Comparison of ENCODE assay signal across 3 fruit fly cellular contexts in the genomic region with DNA sequence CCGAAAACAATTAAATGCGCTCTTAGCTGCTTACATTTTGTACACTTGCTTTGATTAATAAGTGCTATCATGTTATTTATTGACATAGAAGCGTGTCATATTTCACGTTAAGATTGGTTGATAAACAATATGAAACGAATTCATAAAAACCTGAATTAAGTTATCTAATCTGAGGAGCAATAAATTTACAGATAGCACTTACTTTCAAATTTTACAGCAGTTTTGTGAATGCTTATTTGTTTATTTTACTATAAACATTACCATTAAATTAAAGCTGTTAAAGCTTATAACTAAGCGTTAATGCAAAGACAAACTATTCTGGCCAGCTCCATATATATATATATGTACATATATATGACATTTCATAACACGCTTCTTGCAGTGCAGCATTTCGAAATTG.
TF ChIP-seq lines count a peak whose summit lies in the region.

No protein-coding gene starts in this region.

- TF ChIP-seq CTCF in whole organism, embryonic (GFP tag; optimal IDR thresholded peaks at IDR 0.05; lab: Kevin White, UChicago): no peak

TF ChIP-seq in whole organism, embryonic, 481 proteins besides CTCF, POLR2A, EP300 and RAD21:
- TF ChIP-seq bsh (GFP tag; optimal IDR thresholded peaks at IDR 0.05; lab: Kevin White, UChicago): peak in 1 of 2 experiments; percentile 0
- peak in 1 of 3 experiments; percentile 8 for TF ChIP-seq lola (GFP tag; optimal IDR thresholded peaks at IDR 0.05; lab: Kevin White, UChicago)
- TF ChIP-seq CG17359 (tag; optimal IDR thresholded peaks at IDR 0.05; lab: Kevin White, UChicago): no peak
- TF ChIP-seq fd96Cb (tag; optimal IDR thresholded peaks at IDR 0.05; lab: Kevin White, UChicago): peak; percentile 1
- TF ChIP-seq Sox102F (GFP tag; optimal IDR thresholded peaks at IDR 0.05; lab: Kevin White, UChicago): peak; percentile 7
- peak; percentile 20 for TF ChIP-seq CG11504 (tag; optimal IDR thresholded peaks at IDR 0.05; lab: Kevin White, UChicago)
- no peak for TF ChIP-seq eyg (GFP tag; optimal IDR thresholded peaks at IDR 0.05; lab: Kevin White, UChicago)
- TF ChIP-seq CG34422 (GFP tag; IDR thresholded peaks at IDR 0.05; lab: Robert Waterston, UW): no peak
- TF ChIP-seq CG31441 (GFP tag; IDR thresholded peaks at IDR 0.05; lab: Robert Waterston, UW): 0 out of 2 replicates have a peak, but pooled peaks have one; percentile 10
- TF ChIP-seq row (GFP tag; IDR thresholded peaks at IDR 0.05; lab: Robert Waterston, UW): 0 out of 3 replicates have a peak, but pooled peaks have one; percentile 6
- TF ChIP-seq gsb-n (tag; optimal IDR thresholded peaks at IDR 0.05; lab: Kevin White, UChicago): peak; percentile 22
- TF ChIP-seq CG2678 (tag; optimal IDR thresholded peaks at IDR 0.05; lab: Kevin White, UChicago): peak; percentile 3
- peak; percentile 4 for TF ChIP-seq Sox100B (GFP tag; optimal IDR thresholded peaks at IDR 0.05; lab: Kevin White, UChicago)
- peak; percentile 71 for TF ChIP-seq sens (GFP tag; lab: Kevin White, UChicago)
- peak; percentile 27 for TF ChIP-seq CG10979 (tag; optimal IDR thresholded peaks at IDR 0.05; lab: Kevin White, UChicago)
- TF ChIP-seq gem (tag; optimal IDR thresholded peaks at IDR 0.05; lab: Kevin White, UChicago): peak; percentile 13
- TF ChIP-seq phol (tag; optimal IDR thresholded peaks at IDR 0.05; lab: Kevin White, UChicago): peak; percentile 15
- TF ChIP-seq CG18262 (tag; optimal IDR thresholded peaks at IDR 0.05; lab: Kevin White, UChicago): peak; percentile 29
- TF ChIP-seq nerfin-2 (GFP tag; IDR thresholded peaks at IDR 0.05; lab: Robert Waterston, UW; ENCODE audit: partially characterized antibody): no peak
- TF ChIP-seq CG17361 (GFP tag; IDR thresholded peaks at IDR 0.05; lab: Robert Waterston, UW): peak; percentile 31; the same call in 1 of the 3 replicates

TF ChIP-seq in whole organism, prepupa, 60 proteins besides CTCF, POLR2A, EP300 and RAD21:
- TF ChIP-seq Ets21C (GFP tag; optimal IDR thresholded peaks at IDR 0.05; lab: Kevin White, UChicago) (no peak), CG6276 (GFP tag; optimal IDR thresholded peaks at IDR 0.05; lab: Kevin White, UChicago) (peak; percentile 25), CG3032 (tag; optimal IDR thresholded peaks at IDR 0.05; lab: Kevin White, UChicago) (no peak), CG4318 (GFP tag; optimal IDR thresholded peaks at IDR 0.05; lab: Kevin White, UChicago) (peak; percentile 51), CG32006 (GFP tag; optimal IDR thresholded peaks at IDR 0.05; lab: Kevin White, UChicago) (peak; percentile 65), CG6808 (GFP tag; optimal IDR thresholded peaks at IDR 0.05; lab: Kevin White, UChicago) (no peak), CG15336 (GFP tag; IDR thresholded peaks at IDR 0.05; lab: Robert Waterston, UW) (0 out of 2 replicates have a peak, but pooled peaks have one; percentile 34), CG7368 (GFP tag; optimal IDR thresholded peaks at IDR 0.05; lab: Kevin White, UChicago) (no peak), pdm3 (GFP tag; optimal IDR thresholded peaks at IDR 0.05; lab: Kevin White, UChicago) (no peak), CG8119 (GFP tag; IDR thresholded peaks at IDR 0.05; lab: Robert Waterston, UW) (peak; percentile 44; the same call in 2 of the 3 replicates), Hr38 (GFP tag; optimal IDR thresholded peaks at IDR 0.05; lab: Kevin White, UChicago) (no peak), Eip78C (GFP tag; lab: Kevin White, UChicago) (peak; percentile 76), CG11902 (GFP tag; optimal IDR thresholded peaks at IDR 0.05; lab: Kevin White, UChicago) (no peak), CG6792 (GFP tag; optimal IDR thresholded peaks at IDR 0.05; lab: Kevin White, UChicago) (no peak), Hr4 (GFP tag; optimal IDR thresholded peaks at IDR 0.05; lab: Kevin White, UChicago) (peak; percentile 46), topi (GFP tag; optimal IDR thresholded peaks at IDR 0.05; lab: Kevin White, UChicago) (no peak), fd85E (GFP tag; optimal IDR thresholded peaks at IDR 0.05; lab: Kevin White, UChicago) (no peak), Smox (GFP tag; optimal IDR thresholded peaks at IDR 0.05; lab: Kevin White, UChicago) (no peak)
TF ChIP-seq in whole organism, prepupa: peak in this region for 7.

TF ChIP-seq in whole organism, pupa, 21 proteins besides CTCF, POLR2A, EP300 and RAD21:
- TF ChIP-seq Ets98B (GFP tag; IDR thresholded peaks at IDR 0.05; lab: Robert Waterston, UW) (0 out of 2 replicates have a peak, but pooled peaks have one; percentile 18), gl (tag; optimal IDR thresholded peaks at IDR 0.05; lab: Kevin White, UChicago) (no peak)

Comparison
In these comparisons a context has a peak if more than half of its experiments do, and no peak if none do; other contexts are left out.
1. Of the 7 proteins assayed by ChIP-seq in both whole organism, embryonic and whole organism, prepupa: peak only in whole organism, embryonic: Sox102F; only in whole organism, prepupa: none; in both: none; in neither: 6.